Worm (Caenorhabditis elegans) whole organism, midembryonic: ENCODE data around the gene mrp-6.

Experiments
- flt-1 ChIP-seq: fragments of 200-800 bp; sonication (Bioruptor generic); IDR thresholded peaks from 2 replicates; pipeline ENCODE4 v1.3.6; 2022; ENCODE audit warnings: missing genetic modification characterization, missing compliant biosample characterization
- tab-1 ChIP-seq: fragments of 200-800 bp; sonication (Bioruptor generic); IDR thresholded peaks from 2 replicates; pipeline ENCODE4 v1.3.6; 2022; ENCODE audit warnings: missing genetic modification characterization, missing compliant biosample characterization

- no peak for TF ChIP-seq tab-1 (GFP tag; lab: Robert Waterston, UW)
- TF ChIP-seq flt-1 (GFP tag; lab: Robert Waterston, UW): no peak
These were observed 9.9 kb upstream of the mrp-6 start, which contains the start of gene F20B6.4 for ce11 chrX:4196431-4196830.
